Fruit fly (Drosophila melanogaster): ENCODE measurements around the gene Drice.

Gene Drice

dm6 chr3R:29834759-29835709 is 35.6 kb downstream of the Drice start, which contains the start of gene Atg16:
Gene Atg16, minus strand, starts transcription at chr3R:29835101.
- no peak for TF ChIP-seq noc (tag; optimal IDR thresholded peaks at IDR 0.05)

- TF ChIP-seq noc (tag; optimal IDR thresholded peaks at IDR 0.05), result no peak
Observed at dm6 chr3R:29835710-29836049, 36.2 kb downstream of the Drice start, which contains the start of gene Prtl99C. Gene Prtl99C, plus strand, starts transcription at chr3R:29835950.

- no peak for TF ChIP-seq noc (tag; optimal IDR thresholded peaks at IDR 0.05)
Observed at dm6 chr3R:29836188-29836587, 36.7 kb downstream of the Drice start, which contains the start of gene CG42592. Gene CG42592, minus strand, starts transcription at chr3R:29836288.

- TF ChIP-seq noc (tag; optimal IDR thresholded peaks at IDR 0.05), result no peak
Observed at dm6 chr3R:29837771-29838170, 38.3 kb downstream of the Drice start.

dm6 chr3R:29838751-29839150 is 39.3 kb downstream of the Drice start:
- TF ChIP-seq noc (tag; optimal IDR thresholded peaks at IDR 0.05), result no peak

- no peak for TF ChIP-seq noc (tag; optimal IDR thresholded peaks at IDR 0.05)
Observed at dm6 chr3R:29839707-29840311, 40.4 kb downstream of the Drice start.

dm6 chr3R:29841293-29841791 is 41.9 kb downstream of the Drice start, which contains the start of gene Cad99C:
Gene Cad99C, plus strand, starts transcription at chr3R:29841657.
- no peak for TF ChIP-seq noc (tag; optimal IDR thresholded peaks at IDR 0.05)

- no peak for TF ChIP-seq noc (tag; optimal IDR thresholded peaks at IDR 0.05)
Observed at dm6 chr3R:29847126-29847525, 47.7 kb downstream of the Drice start.
